Worm (Caenorhabditis elegans) whole organism, L2 larva: ENCODE measurements around the gene fzr-1.

Experiments used
- C34F6.9 ChIP-seq: fragments of 150-350 bp; optimal IDR thresholded peaks from 2 replicates; lab custom pipeline; 2014; ENCODE audit warnings: missing biosample characterization, missing genetic modification characterization
- F13H6.1 ChIP-seq: sonication (generic microtip); optimal IDR thresholded peaks from 2 replicates; lab custom pipeline; 2016; ENCODE audit warnings: missing genetic modification characterization, missing compliant biosample characterization
- R02D3.7 ChIP-seq: fragments of 150-350 bp; optimal IDR thresholded peaks from 2 replicates; lab custom pipeline; 2014; ENCODE audit warnings: missing biosample characterization, missing genetic modification characterization
- Y55F3AM.14 ChIP-seq: fragments of 200-800 bp; sonication (Bioruptor generic); optimal IDR thresholded peaks from 2 replicates; lab custom pipeline; 2018; ENCODE audit warnings: mild to moderate bottlenecking, missing genetic modification characterization, missing compliant biosample characterization
- alr-1 ChIP-seq: fragments of 150-350 bp; optimal IDR thresholded peaks from 2 replicates; lab custom pipeline; 2014; ENCODE audit warnings: missing biosample characterization, missing genetic modification characterization
- aly-2 ChIP-seq: fragments of 150-350 bp; optimal IDR thresholded peaks from 2 replicates; lab custom pipeline; 2014; ENCODE audit warnings: missing biosample characterization, missing genetic modification characterization
- ama-1 ChIP-seq: fragments of 150-350 bp; optimal IDR thresholded peaks from 2 replicates; lab custom pipeline; 2018; ENCODE audit warnings: inconsistent platforms
- blmp-1 ChIP-seq: sonication (generic microtip); optimal IDR thresholded peaks from 2 replicates; lab custom pipeline; 2017; ENCODE audit warnings: missing genetic modification characterization, mild to moderate bottlenecking, missing compliant biosample characterization, antibody characterized with exemption, moderate library complexity; ENCODE audit not compliant: insufficient read depth
- ceh-16 ChIP-seq: fragments of 150-350 bp; optimal IDR thresholded peaks from 2 replicates; lab custom pipeline; 2014; ENCODE audit warnings: missing biosample characterization, missing genetic modification characterization
- crh-2 ChIP-seq: sonication (generic microtip); optimal IDR thresholded peaks from 2 replicates; lab custom pipeline; 2017; ENCODE audit warnings: missing biosample characterization, missing genetic modification characterization
- dmd-4 ChIP-seq: sonication (generic microtip); optimal IDR thresholded peaks from 2 replicates; lab custom pipeline; 2017; ENCODE audit warnings: missing biosample characterization, missing genetic modification characterization
- egl-27 ChIP-seq: sonication (generic microtip); optimal IDR thresholded peaks from 3 replicates; lab custom pipeline; 2017; ENCODE audit warnings: missing biosample characterization, missing genetic modification reagents, missing genetic modification characterization
- elt-3 ChIP-seq: sonication (generic microtip); optimal IDR thresholded peaks from 2 replicates; lab custom pipeline; 2017; ENCODE audit warnings: missing biosample characterization, missing genetic modification characterization
- fos-1 ChIP-seq: fragments of 150-350 bp; optimal IDR thresholded peaks from 2 replicates; lab custom pipeline; 2014; ENCODE audit warnings: missing biosample characterization, missing genetic modification characterization
- gmeb-1 ChIP-seq: fragments of 150-350 bp; optimal IDR thresholded peaks from 2 replicates; lab custom pipeline; 2014; ENCODE audit warnings: missing biosample characterization, missing genetic modification characterization
- lin-11 ChIP-seq: fragments of 150-350 bp; sonication (generic microtip); optimal IDR thresholded peaks from 2 replicates; lab custom pipeline; 2014; ENCODE audit warnings: missing biosample characterization, missing genetic modification characterization, inconsistent platforms, mixed read lengths
- lin-39 ChIP-seq: fragments of 150-350 bp; optimal IDR thresholded peaks from 2 replicates; lab custom pipeline; 2014; ENCODE audit warnings: missing biosample characterization, missing genetic modification reagents, missing genetic modification characterization
- lsy-2 ChIP-seq, 2 experiments: fragments of 150-350 bp in 1 of 2; sonication (generic microtip) in 1 of 2; optimal IDR thresholded peaks; 2 replicates each; lab custom pipeline; 2014 to 2017; ENCODE audit warnings: missing biosample characterization in 2 of 2, missing genetic modification characterization in 2 of 2
- mab-5 ChIP-seq: fragments of 150-350 bp; optimal IDR thresholded peaks from 2 replicates; lab custom pipeline; 2014; ENCODE audit warnings: missing biosample characterization, missing genetic modification characterization
- mbf-1 ChIP-seq: sonication (generic microtip); optimal IDR thresholded peaks from 2 replicates; lab custom pipeline; 2017; ENCODE audit warnings: missing biosample characterization, missing genetic modification characterization
- mdl-1 ChIP-seq, 2 experiments: fragments of 150-350 bp in 1 of 2; sonication (generic microtip) in 1 of 2; optimal IDR thresholded peaks; 2 replicates each; lab custom pipeline; 2017; ENCODE audit warnings: missing biosample characterization in 2 of 2, missing genetic modification characterization in 2 of 2
- nhr-10 ChIP-seq: sonication (generic microtip); optimal IDR thresholded peaks from 2 replicates; lab custom pipeline; 2017; ENCODE audit warnings: missing biosample characterization, missing genetic modification characterization
- nhr-11 ChIP-seq: fragments of 150-350 bp; optimal IDR thresholded peaks from 2 replicates; lab custom pipeline; 2014; ENCODE audit warnings: missing biosample characterization, missing genetic modification characterization
- nhr-12 ChIP-seq: fragments of 150-350 bp; optimal IDR thresholded peaks from 2 replicates; lab custom pipeline; 2014; ENCODE audit warnings: missing biosample characterization, missing genetic modification characterization
- nhr-129 ChIP-seq: fragments of 150-350 bp; optimal IDR thresholded peaks from 2 replicates; lab custom pipeline; 2014; ENCODE audit warnings: missing biosample characterization, missing genetic modification characterization
- nhr-21 ChIP-seq: fragments of 150-350 bp; optimal IDR thresholded peaks from 2 replicates; lab custom pipeline; 2014; ENCODE audit warnings: missing biosample characterization, missing genetic modification characterization
- nhr-23 ChIP-seq: fragments of 150-350 bp; optimal IDR thresholded peaks from 2 replicates; lab custom pipeline; 2014; ENCODE audit warnings: missing biosample characterization, missing genetic modification reagents, missing genetic modification characterization
- nhr-25 ChIP-seq: fragments of 150-350 bp; sonication (generic microtip); optimal IDR thresholded peaks from 3 replicates; lab custom pipeline; 2014; ENCODE audit warnings: missing biosample characterization, missing genetic modification characterization
- nhr-6 ChIP-seq: fragments of 150-350 bp; optimal IDR thresholded peaks from 2 replicates; lab custom pipeline; 2014; ENCODE audit warnings: missing biosample characterization, missing genetic modification characterization
- peb-1 ChIP-seq: fragments of 150-350 bp; optimal IDR thresholded peaks from 2 replicates; lab custom pipeline; 2014; ENCODE audit warnings: missing biosample characterization, missing genetic modification characterization
- sem-4 ChIP-seq: fragments of 150-350 bp; optimal IDR thresholded peaks from 2 replicates; lab custom pipeline; 2014; ENCODE audit warnings: missing biosample characterization, missing genetic modification reagents, missing genetic modification characterization
- skn-1 ChIP-seq: sonication (generic microtip); optimal IDR thresholded peaks from 2 replicates; lab custom pipeline; 2017; ENCODE audit warnings: missing biosample characterization, missing genetic modification characterization
- sma-3 ChIP-seq: sonication (generic microtip); optimal IDR thresholded peaks from 2 replicates; lab custom pipeline; 2016; ENCODE audit warnings: missing genetic modification reagents, missing genetic modification characterization, missing compliant biosample characterization
- sma-9 ChIP-seq, 2 experiments: fragments of 150-350 bp in 1 of 2; sonication (generic microtip) in 1 of 2; optimal IDR thresholded peaks; 2 replicates each; lab custom pipeline; 2014 to 2016; ENCODE audit warnings: missing genetic modification characterization in 2 of 2, mild to moderate bottlenecking in 1 of 2, missing biosample characterization in 1 of 2, missing compliant biosample characterization in 1 of 2, missing genetic modification reagents in 1 of 2, moderate library complexity in 1 of 2
- snpc-4 ChIP-seq: fragments of 150-350 bp; optimal IDR thresholded peaks from 2 replicates; lab custom pipeline; 2014; ENCODE audit warnings: missing biosample characterization, missing genetic modification characterization
- unc-39 ChIP-seq: fragments of 150-350 bp; optimal IDR thresholded peaks from 2 replicates; lab custom pipeline; 2014; ENCODE audit warnings: missing biosample characterization, missing genetic modification characterization
- unc-55 ChIP-seq: fragments of 150-350 bp; sonication (generic microtip); optimal IDR thresholded peaks from 3 replicates; lab custom pipeline; 2014; ENCODE audit warnings: missing biosample characterization, missing genetic modification reagents, missing genetic modification characterization
- unc-62 ChIP-seq: fragments of 150-350 bp; optimal IDR thresholded peaks from 2 replicates; lab custom pipeline; 2014; ENCODE audit warnings: missing biosample characterization, missing genetic modification reagents, missing genetic modification characterization
- zag-1 ChIP-seq: fragments of 150-350 bp; optimal IDR thresholded peaks from 2 replicates; lab custom pipeline; 2014; ENCODE audit warnings: missing biosample characterization, missing genetic modification characterization
- ztf-1 ChIP-seq: fragments of 200-800 bp; sonication (Bioruptor generic); conservative IDR thresholded peaks from 2 replicates; pipeline ENCODE4 v1.3.6; 2022; ENCODE audit warnings: missing genetic modification characterization, missing compliant biosample characterization
- ztf-11 ChIP-seq: sonication (generic microtip); optimal IDR thresholded peaks from 2 replicates; lab custom pipeline; 2017; ENCODE audit warnings: missing biosample characterization, missing genetic modification characterization
- ztf-4 ChIP-seq: fragments of 150-350 bp; optimal IDR thresholded peaks from 2 replicates; lab custom pipeline; 2014; ENCODE audit warnings: missing biosample characterization, missing genetic modification characterization

fzr-1 gene

DNA sequence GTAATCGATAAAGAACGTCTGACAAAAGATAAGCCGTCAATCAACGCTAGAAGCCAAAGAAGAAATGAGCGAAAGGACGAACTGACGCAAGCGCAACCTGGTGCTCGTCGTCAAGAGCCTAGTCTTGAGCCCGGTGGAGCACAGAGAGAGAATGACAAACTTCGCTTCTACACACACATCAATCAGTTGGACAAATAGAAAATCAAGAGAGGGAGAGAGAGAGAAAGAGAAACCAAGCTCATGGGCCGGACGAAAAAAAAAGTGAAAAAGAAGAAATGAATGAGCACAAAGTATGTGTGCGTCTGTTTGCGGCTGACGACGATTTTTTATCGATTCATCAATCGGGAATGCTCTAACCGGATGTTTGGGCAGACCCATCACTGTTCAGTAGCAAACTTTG, 23.1 kb downstream of the fzr-1 start (continued):
- TF ChIP-seq nhr-6 (tag; lab: Kevin White, UChicago) (no peak), blmp-1 (tag; lab: Kevin White, UChicago) (no peak), ama-1 (lab: Kevin White, UChicago) (no peak), zag-1 (no peak), aly-2 (tag; lab: Kevin White, UChicago) (no peak), nhr-25 (tag; lab: Kevin White, UChicago) (no peak), ztf-1 (GFP tag; lab: Robert Waterston, UW) (no peak), elt-3 (tag; lab: Kevin White, UChicago) (no peak), nhr-21 (no peak), nhr-12 (no peak), unc-62 (GFP tag; lab: Kevin White, UChicago) (no peak), unc-39 (tag; lab: Kevin White, UChicago) (no peak), gmeb-1 (tag; lab: Kevin White, UChicago) (no peak), peb-1 (tag; lab: Kevin White, UChicago) (no peak), crh-2 (no peak), nhr-10 (tag; lab: Kevin White, UChicago) (no peak), nhr-11 (no peak), egl-27 (tag; lab: Kevin White, UChicago) (no peak), ceh-16 (no peak)

DNA sequence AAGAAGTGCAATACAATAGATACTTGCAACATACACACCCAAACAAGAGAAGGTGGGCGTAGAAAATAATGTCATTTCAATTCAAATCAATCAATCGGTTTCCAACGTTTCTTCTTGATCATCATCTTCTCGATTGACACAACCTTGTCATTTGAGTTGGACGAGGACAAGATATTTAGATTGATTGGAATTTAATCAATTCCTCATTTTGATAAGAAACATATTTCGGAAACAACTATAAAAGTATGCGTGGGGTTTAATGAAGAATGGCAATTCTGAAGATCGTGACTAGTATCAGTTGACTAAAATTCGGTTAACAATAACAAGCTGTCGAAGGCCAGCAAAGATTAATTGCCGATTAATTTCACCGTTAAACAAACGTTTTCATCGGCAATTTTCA, 23.6 kb downstream of the fzr-1 start:
- TF ChIP-seq blmp-1 (tag; lab: Kevin White, UChicago): peak; percentile 4
- TF ChIP-seq sma-3 (GFP tag; lab: Kevin White, UChicago): peak; percentile 1
- TF ChIP-seq ztf-1 (GFP tag; lab: Robert Waterston, UW): no peak
- peak; percentile 29 for TF ChIP-seq nhr-6 (tag; lab: Kevin White, UChicago)
- peak; percentile 15 for TF ChIP-seq sma-9 (GFP tag; optimal IDR thresholded peaks at IDR 0.05; lab: Kevin White, UChicago)
- no peak for TF ChIP-seq sma-9 (tag; optimal IDR thresholded peaks at IDR 0.05; lab: Kevin White, UChicago)
- peak; percentile 59 for TF ChIP-seq nhr-25 (tag; lab: Kevin White, UChicago)

DNA sequence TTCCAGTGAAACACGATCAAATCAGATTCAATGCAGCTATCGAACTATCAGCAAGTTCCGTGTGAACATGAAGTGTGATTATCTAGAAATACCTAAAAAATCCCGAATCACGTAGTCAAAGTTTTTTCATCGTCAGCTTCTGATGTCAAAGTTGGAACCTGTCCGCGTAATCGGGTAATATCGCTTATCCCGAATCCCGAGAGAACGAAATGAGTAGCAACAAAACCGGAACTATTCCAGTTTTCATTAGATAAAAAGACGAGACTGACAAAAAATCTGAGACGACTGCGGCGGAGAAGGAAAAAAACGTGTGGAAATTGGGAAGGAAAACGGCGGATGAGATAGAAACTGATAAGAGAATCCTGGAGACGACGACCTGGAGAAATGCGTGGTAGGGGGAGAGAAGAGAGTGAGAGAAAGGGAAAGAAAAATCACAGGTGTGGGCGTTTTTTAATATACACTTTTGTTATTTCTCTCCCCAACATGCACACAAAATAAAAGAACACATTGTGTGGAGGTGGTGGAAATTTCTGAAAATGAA, 24.2 kb downstream of the fzr-1 start:
- TF ChIP-seq unc-55 (GFP tag; lab: Kevin White, UChicago) (no peak), fos-1 (peak; percentile 45), nhr-11 (no peak), nhr-21 (no peak), R02D3.7 (tag; lab: Kevin White, UChicago) (no peak), alr-1 (no peak), peb-1 (tag; lab: Kevin White, UChicago) (no peak), C34F6.9 (tag; lab: Kevin White, UChicago) (no peak), F13H6.1 (tag; lab: Kevin White, UChicago) (peak; percentile 13), nhr-25 (tag; lab: Kevin White, UChicago) (no peak), Y55F3AM.14 (no peak), sem-4 (no peak), ama-1 (lab: Kevin White, UChicago) (peak; percentile 33)
- TF ChIP-seq, all 48 proteins: peak for 3

DNA sequence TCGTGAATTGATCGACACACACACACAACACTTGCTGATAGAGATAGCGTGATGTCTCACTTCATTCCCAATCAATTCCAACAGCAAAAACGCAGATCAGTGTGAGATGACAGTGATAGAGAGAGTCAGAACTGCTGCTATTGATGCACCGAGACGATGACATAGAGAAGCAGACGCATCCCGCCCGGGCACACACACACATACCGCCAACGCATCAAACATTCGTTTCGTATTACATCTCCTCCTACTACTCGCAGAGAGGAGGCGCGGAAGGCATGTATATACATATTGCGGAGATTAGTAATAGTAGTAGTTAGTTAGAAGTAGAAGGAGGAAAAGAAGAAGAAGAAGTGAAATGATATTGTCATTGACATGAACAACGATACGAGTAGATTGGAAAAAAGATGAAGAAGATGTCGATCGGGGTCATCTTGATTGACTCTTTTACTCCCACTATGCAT, 24.8 kb downstream of the fzr-1 start:
- no peak for TF ChIP-seq mbf-1
- TF ChIP-seq mab-5: no peak
- TF ChIP-seq ama-1 (lab: Kevin White, UChicago): peak; percentile 19
- peak; percentile 95 for TF ChIP-seq fos-1
- TF ChIP-seq F13H6.1 (tag; lab: Kevin White, UChicago): peak; percentile 70
- no peak for TF ChIP-seq R02D3.7 (tag; lab: Kevin White, UChicago)
- TF ChIP-seq lin-39 (tag; lab: Kevin White, UChicago): no peak
- no peak for TF ChIP-seq dmd-4 (tag; lab: Kevin White, UChicago)
- TF ChIP-seq skn-1 (tag; lab: Kevin White, UChicago): peak; percentile 32
- TF ChIP-seq unc-39 (tag; lab: Kevin White, UChicago): no peak
- TF ChIP-seq aly-2 (tag; lab: Kevin White, UChicago): no peak
- peak; percentile 41 for TF ChIP-seq C34F6.9 (tag; lab: Kevin White, UChicago)
- no peak for TF ChIP-seq ztf-11 (tag; lab: Kevin White, UChicago)
- peak; percentile 31 for TF ChIP-seq nhr-25 (tag; lab: Kevin White, UChicago)
- peak; percentile 67 for TF ChIP-seq nhr-21
- peak; percentile 39 for TF ChIP-seq sma-9 (GFP tag; optimal IDR thresholded peaks at IDR 0.05; lab: Kevin White, UChicago)
- TF ChIP-seq sma-9 (tag; optimal IDR thresholded peaks at IDR 0.05; lab: Kevin White, UChicago): no peak
- peak; percentile 86 for TF ChIP-seq nhr-129 (tag; lab: Kevin White, UChicago)
- TF ChIP-seq nhr-23 (tag; lab: Kevin White, UChicago): no peak
- no peak for TF ChIP-seq nhr-10 (tag; lab: Kevin White, UChicago)
- peak; percentile 13 for TF ChIP-seq blmp-1 (tag; lab: Kevin White, UChicago)
- TF ChIP-seq mdl-1 (tag; optimal IDR thresholded peaks at IDR 0.05; lab: Kevin White, UChicago): no peak
- TF ChIP-seq peb-1 (tag; lab: Kevin White, UChicago): no peak
- TF ChIP-seq sma-3 (GFP tag; lab: Kevin White, UChicago): peak; percentile 73
- no peak for TF ChIP-seq ztf-4 (tag; lab: Kevin White, UChicago)
- no peak for TF ChIP-seq Y55F3AM.14
- no peak for TF ChIP-seq snpc-4 (tag; lab: Kevin White, UChicago)
- TF ChIP-seq lsy-2 (tag; optimal IDR thresholded peaks at IDR 0.05; lab: Kevin White, UChicago): peak in 1 of 2 experiments; percentile 49
- peak; percentile 50 for TF ChIP-seq egl-27 (tag; lab: Kevin White, UChicago)
- TF ChIP-seq ztf-1 (GFP tag; lab: Robert Waterston, UW): no peak
- no peak for TF ChIP-seq nhr-12
- no peak for TF ChIP-seq unc-55 (GFP tag; lab: Kevin White, UChicago)
- TF ChIP-seq elt-3 (tag; lab: Kevin White, UChicago): no peak
- TF ChIP-seq unc-62 (GFP tag; lab: Kevin White, UChicago): no peak
- no peak for TF ChIP-seq lin-11 (tag; lab: Kevin White, UChicago)
- TF ChIP-seq alr-1: no peak
